Fruit fly (Drosophila melanogaster) whole organism, embryonic: Measurements from ENCODE around the gene robl22E.

Source experiments
- CG10565 ChIP-seq: fragments of 200-800 bp; sonication (Bioruptor generic); optimal IDR thresholded peaks from 3 replicates; lab custom pipeline; 2016; ENCODE audit warnings: missing biosample characterization, mild to moderate bottlenecking, missing genetic modification characterization
- CG11247 ChIP-seq: fragments of 200-800 bp; sonication (Bioruptor generic); IDR thresholded peaks from 2 replicates; pipeline ENCODE4 v1.3.6; 2022; ENCODE audit warnings: missing biosample characterization, missing genetic modification characterization
- CG13287 ChIP-seq: fragments of 200-800 bp; sonication (Bioruptor generic); IDR thresholded peaks from 2 replicates; pipeline ENCODE4 v1.3.6; 2022; ENCODE audit warnings: missing biosample characterization, missing genetic modification characterization; ENCODE audit not compliant: partially characterized antibody
- CG14050 ChIP-seq: fragments of 200-800 bp; sonication (Bioruptor generic); IDR thresholded peaks from 3 replicates; pipeline ENCODE4 v1.3.6; 2022; ENCODE audit warnings: missing biosample characterization, missing genetic modification characterization
- CG14860 ChIP-seq: fragments of 200-800 bp; sonication (Bioruptor generic); IDR thresholded peaks from 3 replicates; pipeline ENCODE4 v1.3.6; 2022; ENCODE audit warnings: missing biosample characterization, missing genetic modification characterization; ENCODE audit not compliant: partially characterized antibody
- CG15479 ChIP-seq: fragments of 200-800 bp; sonication (Bioruptor generic); optimal IDR thresholded peaks from 3 replicates; lab custom pipeline; 2019; ENCODE audit warnings: missing biosample characterization, mild to moderate bottlenecking, missing genetic modification characterization, moderate library complexity
- CG17361 ChIP-seq: fragments of 200-800 bp; sonication (Bioruptor generic); IDR thresholded peaks from 3 replicates; pipeline ENCODE4 v1.3.6; 2022; ENCODE audit warnings: missing biosample characterization, missing genetic modification characterization
- CG32532 ChIP-seq: fragments of 200-800 bp; sonication (Bioruptor generic); IDR thresholded peaks from 2 replicates; pipeline ENCODE4 v1.3.6; 2022; ENCODE audit warnings: missing biosample characterization, missing genetic modification characterization
- CG43689 ChIP-seq: fragments of 200-800 bp; sonication (Bioruptor generic); IDR thresholded peaks from 2 replicates; pipeline ENCODE4 v1.3.6; 2022; ENCODE audit warnings: missing biosample characterization, missing genetic modification characterization
- CG8478 ChIP-seq: fragments of >200 bp; optimal IDR thresholded peaks from 2 replicates; lab custom pipeline; 2018
- Dbx ChIP-seq: fragments of 200-800 bp; sonication (Bioruptor generic); IDR thresholded peaks from 3 replicates; pipeline ENCODE4 v1.3.6; 2022; ENCODE audit warnings: missing biosample characterization, missing genetic modification characterization
- Dfd ChIP-seq, 2 experiments: fragments of >200 bp; optimal IDR thresholded peaks; 2 replicates each; lab custom pipeline; 2017; ENCODE audit warnings: missing biosample characterization in 2 of 2, missing genetic modification characterization in 2 of 2
- Dll ChIP-seq: fragments of 200-800 bp; sonication (Bioruptor generic); IDR thresholded peaks from 4 replicates; pipeline ENCODE4 v1.3.6; 2022; ENCODE audit warnings: missing biosample characterization, missing genetic modification characterization; ENCODE audit not compliant: partially characterized antibody
- Drgx ChIP-seq: fragments of 200-800 bp; sonication (Bioruptor generic); IDR thresholded peaks from 2 replicates; pipeline ENCODE4 v1.3.6; 2022; ENCODE audit warnings: missing biosample characterization, missing genetic modification characterization
- GATAe ChIP-seq: fragments of 200-800 bp; sonication (Bioruptor generic); conservative IDR thresholded peaks from 2 replicates; pipeline ENCODE4 v1.3.6; 2022; ENCODE audit warnings: missing biosample characterization, missing genetic modification characterization
- Hr78 ChIP-seq, 2 experiments: fragments of 200-800 bp in 1 of 2; fragments of >200 bp in 1 of 2; sonication (Bioruptor generic) in 1 of 2; optimal IDR thresholded peaks; 2 replicates each; lab custom pipeline; 2017 to 2019; ENCODE audit warnings: missing biosample characterization in 2 of 2, missing genetic modification characterization in 2 of 2, mild to moderate bottlenecking in 1 of 2, moderate library complexity in 1 of 2
- Jarid2 ChIP-seq: fragments of 200-800 bp; sonication (Bioruptor generic); optimal IDR thresholded peaks from 3 replicates; lab custom pipeline; 2017; ENCODE audit warnings: mild to moderate bottlenecking, missing biosample characterization, missing genetic modification reagents, missing genetic modification characterization
- NfI ChIP-seq: fragments of 200-800 bp; sonication (Bioruptor generic); optimal IDR thresholded peaks from 3 replicates; lab custom pipeline; 2018; ENCODE audit warnings: missing biosample characterization, mild to moderate bottlenecking, missing genetic modification characterization, moderate library complexity
- Oaz ChIP-seq: fragments of 200-800 bp; sonication (Bioruptor generic); IDR thresholded peaks from 2 replicates; pipeline ENCODE4 v1.3.6; 2022; ENCODE audit warnings: missing biosample characterization, missing genetic modification characterization
- Rfx ChIP-seq: fragments of 200-800 bp; sonication (Bioruptor generic); IDR thresholded peaks from 2 replicates; pipeline ENCODE4 v1.3.6; 2022; ENCODE audit warnings: missing biosample characterization, missing genetic modification characterization
- ftz-f1 ChIP-seq: fragments of 200-800 bp; sonication (Bioruptor generic); optimal IDR thresholded peaks from 2 replicates; lab custom pipeline; 2016; ENCODE audit warnings: missing biosample characterization, missing genetic modification characterization
- gce ChIP-seq: fragments of 200-800 bp; sonication (Bioruptor generic); IDR thresholded peaks from 3 replicates; pipeline ENCODE4 v1.3.6; 2022; ENCODE audit warnings: missing biosample characterization, missing genetic modification characterization
- inv ChIP-seq: fragments of 200-800 bp; sonication (Bioruptor generic); IDR thresholded peaks from 2 replicates; pipeline ENCODE4 v1.3.6; 2022; ENCODE audit warnings: missing biosample characterization, missing genetic modification characterization; ENCODE audit not compliant: partially characterized antibody
- nom ChIP-seq: fragments of 200-800 bp; sonication (Bioruptor generic); optimal IDR thresholded peaks from 2 replicates; lab custom pipeline; 2017; ENCODE audit warnings: missing biosample characterization, missing genetic modification characterization, mild to moderate bottlenecking, moderate library complexity, missing genetic modification reagents
- peb ChIP-seq: fragments of 200-800 bp; sonication (Bioruptor generic); IDR thresholded peaks from 2 replicates; pipeline ENCODE4 v1.3.6; 2022; ENCODE audit warnings: missing biosample characterization, missing genetic modification characterization
- sima ChIP-seq: fragments of 200-800 bp; sonication (Bioruptor generic); optimal IDR thresholded peaks from 2 replicates; lab custom pipeline; 2016; ENCODE audit warnings: missing biosample characterization, missing genetic modification characterization
- sna ChIP-seq: fragments of 200-800 bp; sonication (Bioruptor generic); IDR thresholded peaks from 2 replicates; pipeline ENCODE4 v1.3.6; 2022; ENCODE audit warnings: missing biosample characterization, missing genetic modification characterization; ENCODE audit not compliant: partially characterized antibody
- so ChIP-seq: fragments of 200-800 bp; sonication (Bioruptor generic); IDR thresholded peaks from 3 replicates; pipeline ENCODE4 v1.3.6; 2022; ENCODE audit warnings: missing biosample characterization, missing genetic modification characterization
- twi ChIP-seq: fragments of 200-800 bp; optimal IDR thresholded peaks from 2 replicates; lab custom pipeline; 2019; ENCODE audit warnings: missing biosample characterization, mild to moderate bottlenecking, missing genetic modification characterization, moderate library complexity
- yki ChIP-seq: fragments of >200 bp; optimal IDR thresholded peaks from 3 replicates; lab custom pipeline; 2018

The robl22E gene

DNA sequence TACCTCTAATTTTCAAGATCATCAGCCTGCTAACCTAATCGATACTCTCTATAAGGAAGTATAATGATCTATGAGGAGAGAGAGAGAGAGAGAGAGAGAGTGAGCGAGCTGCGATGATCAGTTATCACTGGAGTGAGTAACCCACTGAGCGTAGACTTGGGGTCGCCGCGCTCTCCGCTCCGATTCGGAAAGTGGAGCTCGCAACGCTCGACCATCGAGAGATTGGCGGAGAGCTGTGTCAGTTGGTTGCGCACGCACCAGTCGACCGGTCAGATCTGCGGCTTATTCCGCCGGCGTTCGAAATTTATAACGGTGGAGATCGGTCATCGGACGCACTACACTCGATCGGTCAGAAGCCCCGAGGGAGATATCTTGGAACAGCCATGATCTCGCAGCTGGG lies 48.4 kb downstream of the robl22E start, which contains the start of gene CG4267 (continued):
- TF ChIP-seq Jarid2 (GFP tag; lab: Kevin White, UChicago) (peak; percentile 80), CG32532 (GFP tag; lab: Robert Waterston, UW) (peak; percentile 64; the same call in 1 of the 2 replicates), Dll (GFP tag; lab: Robert Waterston, UW) (peak; percentile 63), CG13287 (peak; percentile 50), CG43689 (GFP tag; lab: Robert Waterston, UW) (no peak), ftz-f1 (GFP tag; lab: Kevin White, UChicago) (peak; percentile 45), so (GFP tag; lab: Robert Waterston, UW) (peak; percentile 19; the same call in 1 of the 3 replicates), Rfx (GFP tag; lab: Robert Waterston, UW) (peak; percentile 32; the same call in 1 of the 2 replicates), sna (GFP tag; lab: Robert Waterston, UW) (peak; percentile 50; the same call in 1 of the 2 replicates), inv (GFP tag; lab: Robert Waterston, UW) (no peak), Dbx (GFP tag; lab: Robert Waterston, UW) (peak; percentile 27; the same call in 1 of the 3 replicates), gce (0 out of 3 replicates have a peak, but pooled peaks have one; percentile 9), CG15479 (GFP tag; lab: Kevin White, UChicago) (no peak), CG11247 (peak; percentile 6; the same call in 1 of the 2 replicates)
- TF ChIP-seq, all 482 proteins: peak for 36

DNA sequence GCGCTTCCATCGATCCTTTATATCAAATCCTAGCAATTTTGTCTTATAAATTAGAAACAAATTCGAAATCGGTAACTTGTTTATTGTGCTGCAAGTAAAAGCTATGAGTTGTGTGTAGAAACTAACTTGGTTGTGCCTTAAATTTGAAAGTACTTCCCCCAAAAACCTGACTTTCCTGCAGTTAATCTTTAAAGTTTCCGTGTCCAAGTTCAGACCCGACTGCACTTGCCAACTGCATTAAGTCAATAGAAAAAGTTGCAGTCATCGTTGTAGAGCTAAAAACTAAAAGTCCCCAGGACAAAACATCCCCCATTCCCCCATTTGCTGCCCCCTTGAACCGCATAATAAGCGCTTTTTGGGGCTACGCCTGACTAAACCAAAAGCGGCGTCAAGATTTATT lies 50.0 kb downstream of the robl22E start, which contains the start of gene Tengl1:
Tengl1 (minus strand) TSS at position 101 of the 400 bp plus-strand sequence.
- TF ChIP-seq CG8478 (lab: Kevin White, UChicago) (no peak), CG10565 (no peak), Dfd (GFP tag; optimal IDR thresholded peaks at IDR 0.05; lab: Kevin White, UChicago) (no peak), CG17361 (no peak), twi (no peak), Drgx (GFP tag; lab: Robert Waterston, UW) (no peak), NfI (GFP tag; lab: Kevin White, UChicago) (no peak), peb (GFP tag; lab: Robert Waterston, UW) (no peak), Oaz (GFP tag; lab: Robert Waterston, UW) (no peak), nom (GFP tag; lab: Kevin White, UChicago) (no peak), CG14860 (no peak), CG14050 (GFP tag; lab: Robert Waterston, UW) (no peak), Hr78 (GFP tag; optimal IDR thresholded peaks at IDR 0.05; lab: Kevin White, UChicago) (no peak), yki (lab: Kevin White, UChicago) (no peak), GATAe (GFP tag; lab: Robert Waterston, UW) (no peak), sima (no peak)
